Worm (Caenorhabditis elegans) whole organism, mixed stage, embryonic: Measurements from ENCODE around the gene aakg-5.

Experiments
- M03D4.4 ChIP-seq: sonication (generic microtip); optimal IDR thresholded peaks from 2 replicates; lab custom pipeline; 2017; ENCODE audit warnings: mild to moderate bottlenecking, missing genetic modification characterization, missing compliant biosample characterization
- bed-3 ChIP-seq: fragments of 200-800 bp; sonication (Bioruptor generic); optimal IDR thresholded peaks from 3 replicates; lab custom pipeline; 2018; ENCODE audit warnings: mild to moderate bottlenecking, missing genetic modification characterization, moderate library complexity, missing compliant biosample characterization
- blmp-1 ChIP-seq: fragments of 150-350 bp; optimal IDR thresholded peaks from 2 replicates; lab custom pipeline; 2014; ENCODE audit warnings: missing biosample characterization, missing genetic modification characterization
- ceh-39 ChIP-seq: fragments of 150-350 bp; optimal IDR thresholded peaks from 2 replicates; lab custom pipeline; 2014; ENCODE audit warnings: missing biosample characterization, missing genetic modification characterization
- ceh-43 ChIP-seq: fragments of 200-800 bp; sonication (Bioruptor generic); optimal IDR thresholded peaks from 2 replicates; lab custom pipeline; 2018; ENCODE audit warnings: mild to moderate bottlenecking, missing genetic modification characterization, moderate library complexity, missing compliant biosample characterization
- ceh-83 ChIP-seq: fragments of 200-800 bp; sonication (Bioruptor generic); optimal IDR thresholded peaks from 2 replicates; lab custom pipeline; 2018; ENCODE audit warnings: mild to moderate bottlenecking, missing genetic modification characterization, missing compliant biosample characterization
- ces-1 ChIP-seq: fragments of 150-350 bp; optimal IDR thresholded peaks from 2 replicates; lab custom pipeline; 2014; ENCODE audit warnings: missing biosample characterization, missing genetic modification reagents, missing genetic modification characterization
- cnd-1 ChIP-seq: fragments of 200-800 bp; sonication (Bioruptor generic); optimal IDR thresholded peaks from 2 replicates; lab custom pipeline; 2018; ENCODE audit warnings: mild to moderate bottlenecking, missing genetic modification characterization, missing compliant biosample characterization
- drap-1 ChIP-seq: fragments of 200-800 bp; sonication (Bioruptor generic); optimal IDR thresholded peaks from 3 replicates; lab custom pipeline; 2018; ENCODE audit warnings: mild to moderate bottlenecking, missing genetic modification characterization, missing compliant biosample characterization
- elt-1 ChIP-seq: sonication (generic microtip); optimal IDR thresholded peaks from 2 replicates; lab custom pipeline; 2017; ENCODE audit warnings: missing genetic modification characterization, mild to moderate bottlenecking, missing compliant biosample characterization, antibody characterized with exemption, moderate library complexity, borderline replicate concordance; ENCODE audit not compliant: insufficient read depth
- elt-3 ChIP-seq: fragments of 150-350 bp; optimal IDR thresholded peaks from 2 replicates; lab custom pipeline; 2014; ENCODE audit warnings: missing biosample characterization, missing genetic modification characterization
- flh-1 ChIP-seq: fragments of 200-800 bp; sonication (Bioruptor generic); optimal IDR thresholded peaks from 2 replicates; lab custom pipeline; 2018; ENCODE audit warnings: mild to moderate bottlenecking, missing genetic modification characterization, moderate library complexity, missing compliant biosample characterization
- ham-2 ChIP-seq: fragments of 200-800 bp; sonication (Bioruptor generic); optimal IDR thresholded peaks from 2 replicates; lab custom pipeline; 2018; ENCODE audit warnings: mild to moderate bottlenecking, missing genetic modification characterization, missing compliant biosample characterization
- hlh-1 ChIP-seq: fragments of 150-350 bp; optimal IDR thresholded peaks from 2 replicates; lab custom pipeline; 2014; ENCODE audit warnings: missing biosample characterization, missing genetic modification reagents, missing genetic modification characterization
- lin-13 ChIP-seq: fragments of 150-350 bp; optimal IDR thresholded peaks from 2 replicates; lab custom pipeline; 2014; ENCODE audit warnings: missing biosample characterization, missing genetic modification characterization
- lin-32 ChIP-seq: fragments of 200-800 bp; sonication (Bioruptor generic); optimal IDR thresholded peaks from 2 replicates; lab custom pipeline; 2018; ENCODE audit warnings: mild to moderate bottlenecking, missing genetic modification characterization, missing compliant biosample characterization
- lsy-2 ChIP-seq: fragments of 150-350 bp; optimal IDR thresholded peaks from 2 replicates; lab custom pipeline; 2014; ENCODE audit warnings: missing biosample characterization, missing genetic modification characterization
- mab-5 ChIP-seq: fragments of 150-350 bp; optimal IDR thresholded peaks from 2 replicates; lab custom pipeline; 2014; ENCODE audit warnings: missing biosample characterization, missing genetic modification characterization
- mep-1 ChIP-seq: fragments of 150-350 bp; optimal IDR thresholded peaks from 2 replicates; lab custom pipeline; 2017; ENCODE audit warnings: missing biosample characterization, missing genetic modification reagents, missing genetic modification characterization, inconsistent platforms
- mls-2 ChIP-seq: sonication (generic microtip); optimal IDR thresholded peaks from 2 replicates; lab custom pipeline; 2016; ENCODE audit warnings: mild to moderate bottlenecking, missing genetic modification characterization, moderate library complexity, missing compliant biosample characterization
- nhr-12 ChIP-seq: fragments of 150-350 bp; optimal IDR thresholded peaks from 2 replicates; lab custom pipeline; 2014; ENCODE audit warnings: missing biosample characterization, missing genetic modification characterization
- nhr-2 ChIP-seq: fragments of 150-350 bp; optimal IDR thresholded peaks from 2 replicates; lab custom pipeline; 2014; ENCODE audit warnings: missing biosample characterization, missing genetic modification characterization
- nhr-237 ChIP-seq: fragments of 150-350 bp; optimal IDR thresholded peaks from 2 replicates; lab custom pipeline; 2014; ENCODE audit warnings: missing biosample characterization, missing genetic modification characterization
- nhr-28 ChIP-seq: fragments of 150-350 bp; optimal IDR thresholded peaks from 2 replicates; lab custom pipeline; 2014; ENCODE audit warnings: missing biosample characterization, missing genetic modification characterization
- nhr-76 ChIP-seq: sonication (generic microtip); optimal IDR thresholded peaks from 2 replicates; lab custom pipeline; 2017; ENCODE audit warnings: missing biosample characterization, missing genetic modification characterization
- pha-4 ChIP-seq: fragments of 150-350 bp; optimal IDR thresholded peaks from 2 replicates; lab custom pipeline; 2018; ENCODE audit warnings: missing biosample characterization, missing genetic modification reagents, missing genetic modification characterization
- sem-2 ChIP-seq: fragments of 200-800 bp; sonication (Bioruptor generic); optimal IDR thresholded peaks from 2 replicates; lab custom pipeline; 2018; ENCODE audit warnings: mild to moderate bottlenecking, missing genetic modification characterization, missing compliant biosample characterization
- snpc-4 ChIP-seq: fragments of 150-350 bp; optimal IDR thresholded peaks from 2 replicates; lab custom pipeline; 2014; ENCODE audit warnings: missing biosample characterization, missing genetic modification characterization
- sptf-1 ChIP-seq: sonication (generic microtip); optimal IDR thresholded peaks from 2 replicates; lab custom pipeline; 2017; ENCODE audit warnings: mild to moderate bottlenecking, missing genetic modification characterization, moderate library complexity, missing compliant biosample characterization
- tbx-8 ChIP-seq: fragments of 200-800 bp; sonication (Bioruptor generic); optimal IDR thresholded peaks from 2 replicates; lab custom pipeline; 2018; ENCODE audit warnings: mild to moderate bottlenecking, missing genetic modification characterization, moderate library complexity, missing compliant biosample characterization
- unc-120 ChIP-seq: sonication (generic microtip); optimal IDR thresholded peaks from 2 replicates; lab custom pipeline; 2017; ENCODE audit warnings: missing genetic modification characterization, missing compliant biosample characterization; ENCODE audit not compliant: poor library complexity, severe bottlenecking
- unc-39 ChIP-seq: fragments of 150-350 bp; optimal IDR thresholded peaks from 2 replicates; lab custom pipeline; 2014; ENCODE audit warnings: missing biosample characterization, missing genetic modification characterization
- unc-62 ChIP-seq: fragments of 150-350 bp; optimal IDR thresholded peaks from 2 replicates; lab custom pipeline; 2014; ENCODE audit warnings: missing biosample characterization, missing genetic modification reagents, missing genetic modification characterization
- zip-8 ChIP-seq: fragments of 150-350 bp; optimal IDR thresholded peaks from 2 replicates; lab custom pipeline; 2014; ENCODE audit warnings: missing biosample characterization, missing genetic modification characterization
- ztf-11 ChIP-seq: fragments of 150-350 bp; optimal IDR thresholded peaks from 2 replicates; lab custom pipeline; 2014; ENCODE audit warnings: missing biosample characterization, missing genetic modification characterization

aakg-5 gene

ce11 chrII:9986635-9987575 lies 12.0 kb upstream of the aakg-5 start:
- no peak for TF ChIP-seq ces-1 (GFP tag; lab: Kevin White, UChicago)
- no peak for TF ChIP-seq pha-4 (tag; lab: Kevin White, UChicago)
- TF ChIP-seq bed-3 (GFP tag; lab: Kevin White, UChicago), result no peak
- TF ChIP-seq unc-39 (tag; lab: Kevin White, UChicago), result no peak
- no peak for TF ChIP-seq ceh-43 (GFP tag; lab: Kevin White, UChicago)
- no peak for TF ChIP-seq lsy-2 (tag; lab: Kevin White, UChicago)
- TF ChIP-seq snpc-4 (tag; lab: Kevin White, UChicago), result no peak
- no peak for TF ChIP-seq ceh-39
- peak; percentile 64 for TF ChIP-seq unc-62 (GFP tag; lab: Kevin White, UChicago)
- TF ChIP-seq hlh-1 (tag; lab: Kevin White, UChicago), result peak; percentile 63
- TF ChIP-seq flh-1 (GFP tag; lab: Kevin White, UChicago), result no peak
- TF ChIP-seq ham-2 (GFP tag; lab: Kevin White, UChicago), result no peak
- no peak for TF ChIP-seq sptf-1 (tag; lab: Kevin White, UChicago)
- no peak for TF ChIP-seq nhr-76 (tag; lab: Kevin White, UChicago)
- TF ChIP-seq zip-8 (tag; lab: Kevin White, UChicago), result no peak

- TF ChIP-seq pha-4 (tag; lab: Kevin White, UChicago) (no peak), hlh-1 (tag; lab: Kevin White, UChicago) (peak; percentile 2), nhr-76 (tag; lab: Kevin White, UChicago) (no peak), unc-120 (tag; lab: Kevin White, UChicago) (peak; percentile 86), mep-1 (tag; lab: Kevin White, UChicago) (peak; percentile 53), snpc-4 (tag; lab: Kevin White, UChicago) (no peak), mls-2 (tag; lab: Kevin White, UChicago) (peak; percentile 21), flh-1 (GFP tag; lab: Kevin White, UChicago) (no peak), nhr-2 (tag; lab: Kevin White, UChicago) (no peak), ztf-11 (tag; lab: Kevin White, UChicago) (no peak), bed-3 (GFP tag; lab: Kevin White, UChicago) (no peak), ceh-39 (no peak), elt-3 (tag; lab: Kevin White, UChicago) (no peak), lin-13 (tag; lab: Kevin White, UChicago) (no peak), unc-39 (tag; lab: Kevin White, UChicago) (no peak), ceh-83 (GFP tag; lab: Kevin White, UChicago) (no peak), ces-1 (GFP tag; lab: Kevin White, UChicago) (no peak), elt-1 (tag; lab: Kevin White, UChicago) (no peak), sptf-1 (tag; lab: Kevin White, UChicago) (peak; percentile 42), sem-2 (GFP tag; lab: Kevin White, UChicago) (no peak), nhr-237 (no peak), drap-1 (no peak), lsy-2 (tag; lab: Kevin White, UChicago) (no peak), nhr-12 (tag; lab: Kevin White, UChicago) (no peak), ceh-43 (GFP tag; lab: Kevin White, UChicago) (no peak), cnd-1 (no peak), ham-2 (GFP tag; lab: Kevin White, UChicago) (no peak), lin-32 (GFP tag; lab: Kevin White, UChicago) (no peak), unc-62 (GFP tag; lab: Kevin White, UChicago) (peak; percentile 89), nhr-28 (tag; lab: Kevin White, UChicago) (no peak), mab-5 (no peak), blmp-1 (tag; lab: Kevin White, UChicago) (no peak), zip-8 (tag; lab: Kevin White, UChicago) (no peak), M03D4.4 (tag; lab: Kevin White, UChicago) (no peak), tbx-8 (GFP tag; lab: Kevin White, UChicago) (no peak)
- TF ChIP-seq, all 35 proteins: peak for 6
These were observed 10.0 kb upstream of the aakg-5 start for ce11 chrII:9984866-9985336.
